Fruit fly (Drosophila melanogaster) S2 (cell line): Measurements from ENCODE around the gene Myo81F.
A peak's percentile ranks its signal among the peaks of the same experiment; 100 is the strongest.

Experiments
- CG8478 ChIP-seq: fragments of >200 bp; optimal IDR thresholded peaks from 2 replicates; lab custom pipeline; 2018
- CTCF ChIP-seq, 2 experiments: fragments of >200 bp; optimal IDR thresholded peaks; 2 replicates each; lab custom pipeline; 2018

Myo81F gene

dm6 chr3R:566699-567098 is at the start of gene Myo81F:
Gene Myo81F, plus strand, starts transcription at chr3R:567076.
- TF ChIP-seq CTCF (optimal IDR thresholded peaks at IDR 0.05; lab: Kevin White, UChicago) (no peak), CG8478 (lab: Kevin White, UChicago) (no peak)

dm6 chr3R:1212579-1212978 is 645.7 kb downstream of the Myo81F start:
- TF ChIP-seq CG8478 (lab: Kevin White, UChicago), result no peak
- TF ChIP-seq CTCF (optimal IDR thresholded peaks at IDR 0.05; lab: Kevin White, UChicago), result no peak

- TF ChIP-seq CG8478 (lab: Kevin White, UChicago) (no peak), CTCF (optimal IDR thresholded peaks at IDR 0.05; lab: Kevin White, UChicago) (no peak)
Observed at dm6 chr3R:1455593-1455992, 888.7 kb downstream of the Myo81F start.

dm6 chr3R:1867001-1867400 is 1300.1 kb downstream of the Myo81F start:
- TF ChIP-seq CTCF (optimal IDR thresholded peaks at IDR 0.05; lab: Kevin White, UChicago) (no peak), CG8478 (lab: Kevin White, UChicago) (no peak)

- no peak for TF ChIP-seq CTCF (optimal IDR thresholded peaks at IDR 0.05; lab: Kevin White, UChicago)
- no peak for TF ChIP-seq CG8478 (lab: Kevin White, UChicago)
Observed at dm6 chr3R:2110959-2111358, 1544.1 kb downstream of the Myo81F start.

- TF ChIP-seq CTCF (optimal IDR thresholded peaks at IDR 0.05; lab: Kevin White, UChicago) (no peak), CG8478 (lab: Kevin White, UChicago) (no peak)
Observed at dm6 chr3R:2169792-2170191, 1602.9 kb downstream of the Myo81F start.

- TF ChIP-seq CTCF (optimal IDR thresholded peaks at IDR 0.05; lab: Kevin White, UChicago), result peak; percentile 77 to 85
- TF ChIP-seq CG8478 (lab: Kevin White, UChicago), result no peak
Observed at dm6 chr3R:2411789-2412188, 1844.9 kb downstream of the Myo81F start.
